Worm (Caenorhabditis elegans) whole organism, L1 larva: ENCODE measurements around the gene F41G3.6.
A peak's percentile ranks its signal among the peaks of the same experiment; 100 is the strongest.
"Not testable (repeated sequence)": the region's sequence is repeated elsewhere in the genome, so short reads cannot be mapped to it uniquely, and the experiment has no call there.

Experiments used
- C04F5.9 ChIP-seq: sonication (generic microtip); optimal IDR thresholded peaks from 2 replicates; lab custom pipeline; 2016; ENCODE audit warnings: missing genetic modification characterization, missing compliant biosample characterization
- C16A3.4 ChIP-seq: fragments of 150-350 bp; optimal IDR thresholded peaks from 2 replicates; lab custom pipeline; 2014; ENCODE audit warnings: missing biosample characterization, missing genetic modification characterization
- Y116A8C.19 ChIP-seq: sonication (generic microtip); optimal IDR thresholded peaks from 2 replicates; lab custom pipeline; 2016; ENCODE audit warnings: missing compliant biosample characterization, missing genetic modification characterization, borderline replicate concordance
- aha-1 ChIP-seq: fragments of 150-350 bp; optimal IDR thresholded peaks from 2 replicates; lab custom pipeline; 2014; ENCODE audit warnings: missing biosample characterization, missing genetic modification characterization
- aly-2 ChIP-seq: fragments of 150-350 bp; optimal IDR thresholded peaks from 2 replicates; lab custom pipeline; 2014; ENCODE audit warnings: missing biosample characterization, missing genetic modification characterization
- blmp-1 ChIP-seq: fragments of 150-350 bp; optimal IDR thresholded peaks from 2 replicates; lab custom pipeline; 2014; ENCODE audit warnings: missing biosample characterization, missing genetic modification characterization
- ceh-90 ChIP-seq: sonication (generic microtip); optimal IDR thresholded peaks from 2 replicates; lab custom pipeline; 2016; ENCODE audit warnings: missing genetic modification characterization, missing compliant biosample characterization
- ces-1 ChIP-seq: fragments of 150-350 bp; optimal IDR thresholded peaks from 2 replicates; lab custom pipeline; 2014; ENCODE audit warnings: missing biosample characterization, missing genetic modification reagents, missing genetic modification characterization
- dpl-1 ChIP-seq, 3 experiments: fragments of 150-350 bp in 2 of 3; sonication (generic microtip) in 1 of 3; optimal IDR thresholded peaks; 2 replicates each; lab custom pipeline; 2014 to 2017; ENCODE audit warnings: missing biosample characterization in 3 of 3, missing genetic modification characterization in 3 of 3, missing genetic modification reagents in 3 of 3
- efl-1 ChIP-seq, 4 experiments: fragments of 150-350 bp; optimal IDR thresholded peaks in 3 of 4; peaks in 1 of 4; 1 replicate in 1 of 4; 2 replicates in 3 of 4; lab custom pipeline; 2014; ENCODE audit warnings: missing biosample characterization in 2 of 4, missing genetic modification characterization in 2 of 4, missing genetic modification reagents in 2 of 4
- egl-27 ChIP-seq, 2 experiments: fragments of 150-350 bp in 1 of 2; sonication (generic microtip); optimal IDR thresholded peaks; 3 replicates each; lab custom pipeline; 2017 to 2018; ENCODE audit warnings: missing biosample characterization in 2 of 2, missing genetic modification characterization in 2 of 2, missing genetic modification reagents in 2 of 2
- elt-3 ChIP-seq, 6 experiments: fragments of 150-350 bp in 1 of 6; sonication (generic microtip); optimal IDR thresholded peaks; 2 replicates each; lab custom pipeline; 2017 to 2018; ENCODE audit warnings: missing biosample characterization in 6 of 6, missing genetic modification characterization in 6 of 6, inconsistent platforms in 1 of 6
- ets-5 ChIP-seq: fragments of 200-800 bp; sonication (Bioruptor generic); IDR thresholded peaks from 2 replicates; pipeline ENCODE4 v1.3.6; 2022; ENCODE audit warnings: missing genetic modification characterization, missing compliant biosample characterization
- fkh-10 ChIP-seq: sonication (generic microtip); optimal IDR thresholded peaks from 2 replicates; lab custom pipeline; 2017; ENCODE audit warnings: missing biosample characterization, missing genetic modification reagents, missing genetic modification characterization
- fos-1 ChIP-seq: fragments of 150-350 bp; optimal IDR thresholded peaks from 2 replicates; lab custom pipeline; 2014; ENCODE audit warnings: missing biosample characterization, missing genetic modification characterization
- hlh-4 ChIP-seq: sonication (generic microtip); optimal IDR thresholded peaks from 2 replicates; lab custom pipeline; 2016; ENCODE audit warnings: mild to moderate bottlenecking, missing genetic modification characterization, missing compliant biosample characterization
- hpl-2 ChIP-seq: fragments of 150-350 bp; optimal IDR thresholded peaks from 2 replicates; lab custom pipeline; 2014; ENCODE audit warnings: missing biosample characterization, missing genetic modification reagents, missing genetic modification characterization
- lin-13 ChIP-seq: fragments of 150-350 bp; optimal IDR thresholded peaks from 2 replicates; lab custom pipeline; 2014; ENCODE audit warnings: missing biosample characterization, missing genetic modification reagents, missing genetic modification characterization
- lin-14 ChIP-seq: fragments of 200-800 bp; sonication (Bioruptor generic); optimal IDR thresholded peaks from 2 replicates; lab custom pipeline; 2018; ENCODE audit warnings: mild to moderate bottlenecking, missing genetic modification characterization, moderate library complexity, missing compliant biosample characterization
- lin-15B ChIP-seq: fragments of 150-350 bp; sonication (generic microtip); optimal IDR thresholded peaks from 3 replicates; lab custom pipeline; 2014; ENCODE audit warnings: missing biosample characterization, missing genetic modification characterization
- lin-35 ChIP-seq, 2 experiments: fragments of 150-350 bp; optimal IDR thresholded peaks; 2 replicates each; lab custom pipeline; 2014; ENCODE audit warnings: missing biosample characterization in 2 of 2, missing genetic modification characterization in 2 of 2, missing genetic modification reagents in 2 of 2
- lir-3 ChIP-seq: sonication (generic microtip); optimal IDR thresholded peaks from 2 replicates; lab custom pipeline; 2016; ENCODE audit warnings: mild to moderate bottlenecking, missing genetic modification characterization, moderate library complexity, missing compliant biosample characterization; ENCODE audit not compliant: poor library complexity
- lsy-2 ChIP-seq, 2 experiments: fragments of 150-350 bp; optimal IDR thresholded peaks; 2 replicates each; lab custom pipeline; 2014; ENCODE audit warnings: missing biosample characterization in 2 of 2, missing genetic modification characterization in 2 of 2
- mdl-1 ChIP-seq, 2 experiments: fragments of 150-350 bp; optimal IDR thresholded peaks; 2 replicates each; lab custom pipeline; 2014 to 2017; ENCODE audit warnings: missing biosample characterization in 2 of 2, missing genetic modification characterization in 2 of 2, inconsistent platforms in 1 of 2
- mep-1 ChIP-seq: fragments of 150-350 bp; optimal IDR thresholded peaks from 2 replicates; lab custom pipeline; 2014; ENCODE audit warnings: missing biosample characterization, missing genetic modification characterization
- nhr-12 ChIP-seq: sonication (generic microtip); optimal IDR thresholded peaks from 2 replicates; lab custom pipeline; 2017; ENCODE audit warnings: missing biosample characterization, missing genetic modification characterization
- nhr-19 ChIP-seq: fragments of 200-800 bp; sonication (Bioruptor generic); conservative IDR thresholded peaks from 2 replicates; pipeline ENCODE4 v1.3.6; 2022; ENCODE audit warnings: missing genetic modification characterization, missing compliant biosample characterization
- nhr-237 ChIP-seq: fragments of 150-350 bp; optimal IDR thresholded peaks from 2 replicates; lab custom pipeline; 2014; ENCODE audit warnings: missing biosample characterization, missing genetic modification characterization
- nhr-28 ChIP-seq: fragments of 150-350 bp; optimal IDR thresholded peaks from 2 replicates; lab custom pipeline; 2014; ENCODE audit warnings: missing biosample characterization, missing genetic modification characterization
- nhr-47 ChIP-seq: sonication (generic microtip); optimal IDR thresholded peaks from 2 replicates; lab custom pipeline; 2016; ENCODE audit warnings: mild to moderate bottlenecking, missing genetic modification characterization, moderate library complexity, missing compliant biosample characterization
- nhr-76 ChIP-seq: sonication (generic microtip); optimal IDR thresholded peaks from 2 replicates; lab custom pipeline; 2017; ENCODE audit warnings: missing biosample characterization, missing genetic modification characterization
- nhr-77 ChIP-seq: fragments of 150-350 bp; optimal IDR thresholded peaks from 2 replicates; lab custom pipeline; 2014; ENCODE audit warnings: missing biosample characterization, missing genetic modification characterization
- nhr-84 ChIP-seq: sonication (generic microtip); optimal IDR thresholded peaks from 2 replicates; lab custom pipeline; 2017; ENCODE audit warnings: missing biosample characterization, missing genetic modification characterization
- pag-3 ChIP-seq: sonication (generic microtip); optimal IDR thresholded peaks from 2 replicates; lab custom pipeline; 2017; ENCODE audit warnings: missing genetic modification characterization, mild to moderate bottlenecking, missing compliant biosample characterization, antibody characterized with exemption, borderline replicate concordance; ENCODE audit not compliant: insufficient read depth
- pax-3 ChIP-seq: fragments of 200-800 bp; sonication (Bioruptor generic); optimal IDR thresholded peaks from 2 replicates; lab custom pipeline; 2018; ENCODE audit warnings: mild to moderate bottlenecking, missing genetic modification characterization, moderate library complexity, missing compliant biosample characterization
- skn-1 ChIP-seq: fragments of 150-350 bp; optimal IDR thresholded peaks from 2 replicates; lab custom pipeline; 2014; ENCODE audit warnings: missing biosample characterization, missing genetic modification characterization
- snpc-4 ChIP-seq: fragments of 150-350 bp; optimal IDR thresholded peaks from 2 replicates; lab custom pipeline; 2014; ENCODE audit warnings: missing biosample characterization, missing genetic modification characterization
- snu-23 ChIP-seq: sonication (generic microtip); optimal IDR thresholded peaks from 2 replicates; lab custom pipeline; 2016; ENCODE audit warnings: missing genetic modification characterization, missing compliant biosample characterization
- sox-4 ChIP-seq: sonication (generic microtip); optimal IDR thresholded peaks from 2 replicates; lab custom pipeline; 2016; ENCODE audit warnings: missing genetic modification characterization, missing compliant biosample characterization
- swsn-7 ChIP-seq: sonication (generic microtip); optimal IDR thresholded peaks from 2 replicates; lab custom pipeline; 2016; ENCODE audit warnings: missing genetic modification characterization, missing compliant biosample characterization
- tbx-2 ChIP-seq: sonication (generic microtip); optimal IDR thresholded peaks from 2 replicates; lab custom pipeline; 2016; ENCODE audit warnings: missing genetic modification characterization, missing compliant biosample characterization
- tlp-1 ChIP-seq: fragments of 150-350 bp; optimal IDR thresholded peaks from 2 replicates; lab custom pipeline; 2014; ENCODE audit warnings: missing biosample characterization, missing genetic modification characterization
- unc-62 ChIP-seq: fragments of 150-350 bp; optimal IDR thresholded peaks from 2 replicates; lab custom pipeline; 2014; ENCODE audit warnings: missing biosample characterization, missing genetic modification reagents, missing genetic modification characterization
- unc-98 ChIP-seq: fragments of 200-800 bp; sonication (Bioruptor generic); IDR thresholded peaks from 2 replicates; pipeline ENCODE4 v1.3.6; 2022; ENCODE audit warnings: missing genetic modification characterization, missing compliant biosample characterization
- vab-15 ChIP-seq: sonication (generic microtip); optimal IDR thresholded peaks from 2 replicates; lab custom pipeline; 2017; ENCODE audit warnings: missing genotype, mild to moderate bottlenecking, missing genetic modification characterization, missing compliant biosample characterization
- xbp-1 ChIP-seq: sonication (generic microtip); optimal IDR thresholded peaks from 2 replicates; lab custom pipeline; 2016; ENCODE audit warnings: missing genetic modification characterization, missing compliant biosample characterization
- zag-1 ChIP-seq: fragments of 150-350 bp; optimal IDR thresholded peaks from 2 replicates; lab custom pipeline; 2014; ENCODE audit warnings: missing biosample characterization, missing genetic modification characterization

F41G3.6 gene

ce11 chrII:6772482-6772881 is 29.8 kb downstream of the F41G3.6 start:
- no peak for TF ChIP-seq ceh-90 (tag; lab: Kevin White, UChicago)
- TF ChIP-seq pax-3 = no peak
- TF ChIP-seq hpl-2 (GFP tag; lab: Kevin White, UChicago) = no peak
- TF ChIP-seq ces-1 (GFP tag; lab: Kevin White, UChicago) = no peak
- TF ChIP-seq lin-14 (GFP tag; lab: Kevin White, UChicago) = peak; percentile 47
- no peak for TF ChIP-seq lin-35 (GFP tag; optimal IDR thresholded peaks at IDR 0.05; lab: Kevin White, UChicago)
- no peak for TF ChIP-seq nhr-76 (tag; lab: Kevin White, UChicago)
- TF ChIP-seq nhr-77 = no peak
- TF ChIP-seq fos-1 (tag; lab: Kevin White, UChicago) = no peak
- TF ChIP-seq lir-3 (tag; lab: Kevin White, UChicago) = no peak
- peak; percentile 32 for TF ChIP-seq fkh-10

ce11 chrII:6775076-6775475 is 32.4 kb downstream of the F41G3.6 start, which contains the start of gene agr-1:
agr-1 (minus strand) TSS chrII:6775176.
- TF ChIP-seq zag-1; hlh-4 (tag; lab: Kevin White, UChicago); fkh-10: not testable (repeated sequence)

- TF ChIP-seq tbx-2 (peak; percentile 84), dpl-1 (GFP tag; optimal IDR thresholded peaks at IDR 0.05; lab: Kevin White, UChicago) (peak; percentile 80 to 90 (median 85)), efl-1 (optimal IDR thresholded peaks at IDR 0.05; lab: Kevin White, UChicago) (peak; percentile 27 to 87), efl-1 (GFP tag; optimal IDR thresholded peaks at IDR 0.05 in 1 of 2; lab: Kevin White, UChicago) (peak; percentile 87 to 98), xbp-1 (tag; lab: Kevin White, UChicago) (peak; percentile 78), vab-15 (tag; lab: Kevin White, UChicago) (no peak), nhr-76 (tag; lab: Kevin White, UChicago) (no peak), pag-3 (tag; lab: Kevin White, UChicago) (no peak), tlp-1 (tag; lab: Kevin White, UChicago) (no peak), swsn-7 (tag; lab: Kevin White, UChicago) (peak; percentile 80), nhr-19 (peak; percentile 79), skn-1 (tag; lab: Kevin White, UChicago) (peak; percentile 45), mdl-1 (tag; optimal IDR thresholded peaks at IDR 0.05; lab: Kevin White, UChicago) (peak in 1 of 2 experiments; percentile 29), nhr-47 (tag; lab: Kevin White, UChicago) (peak; percentile 86), C04F5.9 (peak; percentile 54), unc-62 (GFP tag; lab: Kevin White, UChicago) (no peak), egl-27 (tag; optimal IDR thresholded peaks at IDR 0.05; lab: Kevin White, UChicago) (no peak), aly-2 (tag; lab: Kevin White, UChicago) (peak; percentile 4), sox-4 (tag; lab: Kevin White, UChicago) (peak; percentile 83), lsy-2 (tag; optimal IDR thresholded peaks at IDR 0.05; lab: Kevin White, UChicago) (peak; percentile 77 to 79), ces-1 (GFP tag; lab: Kevin White, UChicago) (no peak), nhr-12 (tag; lab: Kevin White, UChicago) (no peak), snu-23 (GFP tag; lab: Kevin White, UChicago) (peak; percentile 84), aha-1 (tag; lab: Kevin White, UChicago) (no peak), unc-98 (GFP tag; lab: Robert Waterston, UW) (no peak), ets-5 (GFP tag; lab: Robert Waterston, UW) (no peak), lin-14 (GFP tag; lab: Kevin White, UChicago) (peak; percentile 84), blmp-1 (tag; lab: Kevin White, UChicago) (peak; percentile 25), fkh-10 (no peak), nhr-84 (tag; lab: Kevin White, UChicago) (no peak), elt-3 (tag; optimal IDR thresholded peaks at IDR 0.05; lab: Kevin White, UChicago) (peak in 2 of 6 experiments; percentile 32 to 47), nhr-237 (no peak), lin-15B (peak; percentile 39), snpc-4 (tag; lab: Kevin White, UChicago) (peak; percentile 41), nhr-28 (no peak), C16A3.4 (tag; lab: Kevin White, UChicago) (peak; percentile 62), lin-13 (GFP tag; lab: Kevin White, UChicago) (peak; percentile 52), ceh-90 (tag; lab: Kevin White, UChicago) (peak; percentile 86), Y116A8C.19 (peak; percentile 67), mep-1 (peak; percentile 84), lir-3 (tag; lab: Kevin White, UChicago) (peak; percentile 94)
Observed at ce11 chrII:6776418-6777034, 33.8 kb downstream of the F41G3.6 start, which contains the start of gene ssup-72. ssup-72 (plus strand) TSS chrII:6776598.
